Fruit fly (Drosophila melanogaster) whole organism, embryonic: ENCODE results near the gene Sp7.

ENCODE experiments used
- ATbp ChIP-seq: fragments of 200-800 bp; sonication (Bioruptor generic); optimal IDR thresholded peaks from 2 replicates; lab custom pipeline; 2017; ENCODE audit warnings: missing biosample characterization, mild to moderate bottlenecking, missing genetic modification characterization, missing genetic modification reagents
- CG11723 ChIP-seq: fragments of 200-800 bp; sonication (Bioruptor generic); optimal IDR thresholded peaks from 2 replicates; lab custom pipeline; 2017; ENCODE audit warnings: missing biosample characterization, mild to moderate bottlenecking, missing genetic modification characterization
- CG12219 ChIP-seq: fragments of 200-800 bp; sonication (Bioruptor generic); optimal IDR thresholded peaks from 3 replicates; lab custom pipeline; 2018; ENCODE audit warnings: missing biosample characterization, mild to moderate bottlenecking, missing genetic modification characterization
- CG12299 ChIP-seq: fragments of 200-800 bp; sonication (Bioruptor generic); optimal IDR thresholded peaks from 2 replicates; lab custom pipeline; 2018; ENCODE audit warnings: missing biosample characterization, mild to moderate bottlenecking, missing genetic modification characterization
- CG1603 ChIP-seq: fragments of 200-800 bp; sonication (Bioruptor generic); optimal IDR thresholded peaks from 2 replicates; lab custom pipeline; 2019; ENCODE audit warnings: missing biosample characterization, mild to moderate bottlenecking, missing genetic modification characterization, moderate library complexity
- CG16779 ChIP-seq: fragments of 200-800 bp; sonication (Bioruptor generic); IDR thresholded peaks from 2 replicates; pipeline ENCODE4 v1.3.6; 2022; ENCODE audit warnings: missing biosample characterization, missing genetic modification characterization
- CG17328 ChIP-seq: fragments of 200-800 bp; sonication (Bioruptor generic); IDR thresholded peaks from 2 replicates; pipeline ENCODE4 v1.3.6; 2022; ENCODE audit warnings: missing biosample characterization, missing genetic modification characterization
- CG17568 ChIP-seq: fragments of 200-800 bp; sonication (Bioruptor generic); optimal IDR thresholded peaks from 2 replicates; lab custom pipeline; 2018; ENCODE audit warnings: missing biosample characterization, mild to moderate bottlenecking, missing genetic modification characterization, moderate library complexity
- CG2875 ChIP-seq: fragments of 200-800 bp; sonication (Bioruptor generic); optimal IDR thresholded peaks from 2 replicates; lab custom pipeline; 2017; ENCODE audit warnings: missing biosample characterization, mild to moderate bottlenecking, missing genetic modification characterization, missing genetic modification reagents
- CG4424 ChIP-seq: fragments of 200-800 bp; sonication (Bioruptor generic); optimal IDR thresholded peaks from 3 replicates; lab custom pipeline; 2016; ENCODE audit warnings: missing biosample characterization, missing genetic modification characterization
- CG6254 ChIP-seq: fragments of 200-800 bp; sonication (Bioruptor generic); optimal IDR thresholded peaks from 3 replicates; lab custom pipeline; 2017; ENCODE audit warnings: mild to moderate bottlenecking, missing biosample characterization, missing genetic modification reagents, missing genetic modification characterization
- CG6854 ChIP-seq: fragments of 200-800 bp; sonication (Bioruptor generic); optimal IDR thresholded peaks from 3 replicates; lab custom pipeline; 2017; ENCODE audit warnings: missing biosample characterization, mild to moderate bottlenecking, missing genetic modification characterization
- CG7271 ChIP-seq: fragments of 200-800 bp; sonication (Bioruptor generic); optimal IDR thresholded peaks from 2 replicates; lab custom pipeline; 2018; ENCODE audit warnings: missing biosample characterization, mild to moderate bottlenecking, missing genetic modification characterization, moderate library complexity
- CG7556 ChIP-seq: fragments of 200-800 bp; sonication (Bioruptor generic); optimal IDR thresholded peaks from 2 replicates; lab custom pipeline; 2017; ENCODE audit warnings: missing biosample characterization, mild to moderate bottlenecking, missing genetic modification characterization
- CG8359 ChIP-seq: fragments of 200-800 bp; sonication (Bioruptor generic); optimal IDR thresholded peaks from 2 replicates; lab custom pipeline; 2017; ENCODE audit warnings: missing biosample characterization, mild to moderate bottlenecking, missing genetic modification characterization, borderline replicate concordance
- CG9437 ChIP-seq: fragments of 200-800 bp; sonication (Bioruptor generic); optimal IDR thresholded peaks from 2 replicates; lab custom pipeline; 2018; ENCODE audit warnings: missing biosample characterization, mild to moderate bottlenecking, missing genetic modification characterization
- CG9797 ChIP-seq: fragments of 200-800 bp; sonication (Bioruptor generic); optimal IDR thresholded peaks from 3 replicates; lab custom pipeline; 2018; ENCODE audit warnings: missing biosample characterization, mild to moderate bottlenecking, missing genetic modification characterization
- CTCF ChIP-seq: fragments of 200-800 bp; sonication (Bioruptor generic); optimal IDR thresholded peaks from 2 replicates; lab custom pipeline; 2017; ENCODE audit warnings: missing biosample characterization, mild to moderate bottlenecking, missing genetic modification characterization, moderate library complexity
- D19A ChIP-seq: fragments of 200-800 bp; optimal IDR thresholded peaks from 3 replicates; lab custom pipeline; 2019; ENCODE audit warnings: missing biosample characterization, mild to moderate bottlenecking, missing genetic modification characterization, moderate library complexity
- Drgx ChIP-seq: fragments of 200-800 bp; sonication (Bioruptor generic); IDR thresholded peaks from 2 replicates; pipeline ENCODE4 v1.3.6; 2022; ENCODE audit warnings: missing biosample characterization, missing genetic modification characterization
- Jarid2 ChIP-seq: fragments of 200-800 bp; sonication (Bioruptor generic); optimal IDR thresholded peaks from 3 replicates; lab custom pipeline; 2017; ENCODE audit warnings: mild to moderate bottlenecking, missing biosample characterization, missing genetic modification reagents, missing genetic modification characterization
- Lhr ChIP-seq: fragments of 200-800 bp; sonication (Bioruptor generic); optimal IDR thresholded peaks from 3 replicates; lab custom pipeline; 2017; ENCODE audit warnings: mild to moderate bottlenecking, missing biosample characterization, missing genetic modification reagents, missing genetic modification characterization
- MTF-1 ChIP-seq: fragments of 200-800 bp; sonication (Bioruptor generic); optimal IDR thresholded peaks from 2 replicates; lab custom pipeline; 2018; ENCODE audit warnings: missing biosample characterization, mild to moderate bottlenecking, missing genetic modification characterization, borderline replicate concordance
- Meics ChIP-seq: fragments of 200-800 bp; sonication (Bioruptor generic); optimal IDR thresholded peaks from 2 replicates; lab custom pipeline; 2017; ENCODE audit warnings: missing biosample characterization, mild to moderate bottlenecking, missing genetic modification characterization
- Mes4 ChIP-seq: fragments of 200-800 bp; sonication (Bioruptor generic); optimal IDR thresholded peaks from 2 replicates; lab custom pipeline; 2016; ENCODE audit warnings: missing biosample characterization, missing genetic modification characterization
- Nf-YA ChIP-seq: fragments of 200-800 bp; sonication (Bioruptor generic); IDR thresholded peaks from 2 replicates; pipeline ENCODE4 v1.3.6; 2022; ENCODE audit warnings: missing biosample characterization, missing genetic modification characterization
- Rx ChIP-seq: fragments of 200-800 bp; sonication (Bioruptor generic); IDR thresholded peaks from 2 replicates; pipeline ENCODE4 v1.3.6; 2022; ENCODE audit warnings: missing biosample characterization, missing genetic modification characterization
- Sox102F ChIP-seq: fragments of 200-800 bp; sonication (Bioruptor generic); optimal IDR thresholded peaks from 2 replicates; lab custom pipeline; 2018; ENCODE audit warnings: missing biosample characterization, mild to moderate bottlenecking, missing genetic modification characterization, moderate library complexity
- Spps ChIP-seq: fragments of 200-800 bp; sonication (Bioruptor generic); optimal IDR thresholded peaks from 2 replicates; lab custom pipeline; 2018; ENCODE audit warnings: missing biosample characterization, mild to moderate bottlenecking, missing genetic modification characterization
- ab ChIP-seq: fragments of 200-800 bp; sonication (Bioruptor generic); optimal IDR thresholded peaks from 2 replicates; lab custom pipeline; 2016; ENCODE audit warnings: missing biosample characterization, missing genetic modification characterization
- caup ChIP-seq: fragments of 200-800 bp; sonication (Bioruptor generic); optimal IDR thresholded peaks from 3 replicates; lab custom pipeline; 2017; ENCODE audit warnings: missing biosample characterization, mild to moderate bottlenecking, missing genetic modification characterization, moderate library complexity; ENCODE audit not compliant: severe bottlenecking
- chinmo ChIP-seq: fragments of 200-800 bp; sonication (Bioruptor generic); IDR thresholded peaks from 4 replicates; pipeline ENCODE4 v1.3.6; 2022; ENCODE audit warnings: missing biosample characterization, missing genetic modification characterization; ENCODE audit not compliant: partially characterized antibody
- ci ChIP-seq: fragments of 200-800 bp; sonication (Bioruptor generic); IDR thresholded peaks from 3 replicates; pipeline ENCODE4 v1.3.6; 2022; ENCODE audit warnings: missing biosample characterization, missing genetic modification characterization
- crol ChIP-seq: fragments of 200-800 bp; sonication (Bioruptor generic); IDR thresholded peaks from 2 replicates; pipeline ENCODE4 v1.3.6; 2022; ENCODE audit warnings: missing biosample characterization, missing genetic modification characterization
- dmrt99B ChIP-seq: fragments of 200-800 bp; sonication (Bioruptor generic); optimal IDR thresholded peaks from 2 replicates; lab custom pipeline; 2018; ENCODE audit warnings: missing biosample characterization, mild to moderate bottlenecking, missing genetic modification characterization, moderate library complexity
- eve ChIP-seq, 2 experiments: fragments of >200 bp; optimal IDR thresholded peaks; 2 replicates each; lab custom pipeline; 2017; ENCODE audit warnings: missing biosample characterization in 2 of 2, missing genetic modification characterization in 2 of 2
- fd64A ChIP-seq: fragments of 200-800 bp; sonication (Bioruptor generic); optimal IDR thresholded peaks from 3 replicates; lab custom pipeline; 2018; ENCODE audit warnings: missing biosample characterization, mild to moderate bottlenecking, missing genetic modification characterization
- fd96Cb ChIP-seq: fragments of 200-800 bp; sonication (Bioruptor generic); optimal IDR thresholded peaks from 2 replicates; lab custom pipeline; 2018; ENCODE audit warnings: missing biosample characterization, mild to moderate bottlenecking, missing genetic modification characterization, moderate library complexity
- gce ChIP-seq: fragments of 200-800 bp; sonication (Bioruptor generic); IDR thresholded peaks from 3 replicates; pipeline ENCODE4 v1.3.6; 2022; ENCODE audit warnings: missing biosample characterization, missing genetic modification characterization
- kay ChIP-seq: fragments of 200-800 bp; sonication (Bioruptor generic); optimal IDR thresholded peaks from 2 replicates; lab custom pipeline; 2016; ENCODE audit warnings: missing biosample characterization, missing genetic modification characterization
- mirr ChIP-seq: fragments of 200-800 bp; sonication (Bioruptor generic); optimal IDR thresholded peaks from 3 replicates; lab custom pipeline; 2018; ENCODE audit warnings: missing biosample characterization, mild to moderate bottlenecking, missing genetic modification characterization
- pb ChIP-seq: fragments of 200-800 bp; sonication (Bioruptor generic); optimal IDR thresholded peaks from 3 replicates; lab custom pipeline; 2016; ENCODE audit warnings: missing biosample characterization, missing genetic modification characterization
- pita ChIP-seq: fragments of 200-800 bp; sonication (Bioruptor generic); optimal IDR thresholded peaks from 2 replicates; lab custom pipeline; 2017; ENCODE audit warnings: missing biosample characterization, mild to moderate bottlenecking, missing genetic modification characterization
- sens ChIP-seq: fragments of 200-800 bp; sonication (Bioruptor generic); peaks from one replicate; lab custom pipeline; 2016; ENCODE audit warnings: missing biosample characterization, missing genetic modification characterization
- slbo ChIP-seq: fragments of 200-800 bp; sonication (Bioruptor generic); IDR thresholded peaks from 2 replicates; pipeline ENCODE4 v1.3.6; 2022; ENCODE audit warnings: missing biosample characterization, missing genetic modification characterization
- stc ChIP-seq: fragments of 200-800 bp; sonication (Bioruptor generic); IDR thresholded peaks from 2 replicates; pipeline ENCODE4 v1.3.6; 2022; ENCODE audit warnings: missing biosample characterization, missing genetic modification characterization
- tap ChIP-seq: fragments of 200-800 bp; optimal IDR thresholded peaks from 3 replicates; lab custom pipeline; 2019; ENCODE audit warnings: missing biosample characterization, mild to moderate bottlenecking, missing genetic modification characterization, moderate library complexity
- usp ChIP-seq: fragments of >200 bp; optimal IDR thresholded peaks from 2 replicates; lab custom pipeline; 2017; ENCODE audit warnings: missing biosample characterization, missing genetic modification characterization
- wek ChIP-seq: fragments of 200-800 bp; sonication (Bioruptor generic); optimal IDR thresholded peaks from 3 replicates; lab custom pipeline; 2018; ENCODE audit warnings: missing biosample characterization, mild to moderate bottlenecking, missing genetic modification characterization, moderate library complexity
- zfh1 ChIP-seq: fragments of 200-800 bp; sonication (Bioruptor generic); IDR thresholded peaks from 3 replicates; pipeline ENCODE4 v1.3.6; 2022; ENCODE audit warnings: missing biosample characterization, missing genetic modification characterization

Gene Sp7

DNA sequence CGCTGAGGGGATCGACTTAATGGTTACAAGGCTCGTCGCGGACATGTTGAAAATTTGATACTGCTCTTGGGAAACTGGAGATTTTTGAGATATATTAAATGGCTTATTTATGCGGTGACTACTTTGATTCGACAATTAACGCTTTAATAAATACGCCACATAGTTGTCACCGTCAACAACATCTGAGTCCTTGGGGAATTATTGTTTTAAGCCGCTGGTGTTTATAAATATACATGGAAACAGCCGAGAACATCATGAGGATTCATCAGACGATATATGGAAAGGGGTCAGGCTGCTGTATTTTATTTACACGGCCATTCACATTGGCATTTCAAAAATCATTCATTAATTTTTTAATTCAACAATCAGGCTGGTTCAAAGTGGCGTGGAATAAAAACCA lies 12.1 kb downstream of the Sp7 start, which contains the start of gene CG11286:
CG11286 (minus strand) TSS at position 101 of the 400 bp plus-strand sequence.
- TF ChIP-seq D19A (no peak), CG7556 (GFP tag; lab: Kevin White, UChicago) (no peak), pb (GFP tag; lab: Kevin White, UChicago) (no peak), ATbp (no peak), ci (GFP tag; lab: Robert Waterston, UW) (no peak), CG12299 (no peak), CG4424 (GFP tag; lab: Kevin White, UChicago) (no peak), zfh1 (no peak), CG16779 (no peak), CG9797 (no peak), Nf-YA (GFP tag; lab: Robert Waterston, UW) (no peak), usp (GFP tag; lab: Kevin White, UChicago) (no peak)

DNA sequence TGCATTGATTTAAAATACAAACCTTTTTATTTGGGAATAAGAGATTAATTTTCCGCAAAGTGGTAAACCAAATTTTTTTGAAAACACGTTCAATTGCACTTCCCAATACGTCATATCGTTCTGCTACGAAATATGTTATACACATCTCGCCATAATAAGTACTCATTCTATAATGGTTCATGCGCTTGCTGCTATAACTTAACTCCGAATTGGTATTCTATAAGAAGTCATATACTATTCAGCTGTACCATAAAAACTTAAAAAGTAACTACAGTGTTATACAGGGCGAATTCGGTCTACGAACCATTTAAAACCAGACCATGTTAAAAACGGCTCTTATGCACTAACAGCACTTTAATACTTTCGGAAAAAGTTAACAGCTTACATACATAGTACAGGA lies 20.0 kb downstream of the Sp7 start:
- TF ChIP-seq MTF-1 = peak; percentile 78
- peak; percentile 59 for TF ChIP-seq sens (GFP tag; lab: Kevin White, UChicago)
- peak; percentile 44 for TF ChIP-seq Drgx
- peak in 1 of 2 experiments; percentile 55 for TF ChIP-seq eve (GFP tag; optimal IDR thresholded peaks at IDR 0.05; lab: Kevin White, UChicago)
- TF ChIP-seq CG17568 = peak; percentile 12
- no peak for TF ChIP-seq slbo
- TF ChIP-seq kay (GFP tag; lab: Kevin White, UChicago) = no peak
- peak; percentile 39 for TF ChIP-seq Lhr (GFP tag; lab: Kevin White, UChicago)
- TF ChIP-seq CG12219 (GFP tag; lab: Kevin White, UChicago) = peak; percentile 45
- peak; percentile 13 for TF ChIP-seq fd96Cb (tag; lab: Kevin White, UChicago)
- TF ChIP-seq stc (GFP tag; lab: Robert Waterston, UW) = 0 out of 2 replicates have a peak, but pooled peaks have one; percentile 35
- peak; percentile 29 for TF ChIP-seq CG6854 (GFP tag; lab: Kevin White, UChicago)
- TF ChIP-seq fd64A (GFP tag; lab: Kevin White, UChicago) = peak; percentile 34
- peak; percentile 20 for TF ChIP-seq Meics (GFP tag; lab: Kevin White, UChicago)
- TF ChIP-seq CTCF (GFP tag; lab: Kevin White, UChicago) = peak; percentile 74
- TF ChIP-seq tap (tag; lab: Kevin White, UChicago) = peak; percentile 19
- no peak for TF ChIP-seq Spps
- peak; percentile 58; the same call in 1 of the 2 replicates for TF ChIP-seq CG17328 (GFP tag; lab: Robert Waterston, UW)
- peak; percentile 43 for TF ChIP-seq CG6254
- peak; percentile 23 for TF ChIP-seq dmrt99B (tag; lab: Kevin White, UChicago)
- TF ChIP-seq CG7271 = peak; percentile 81
- TF ChIP-seq crol (GFP tag; lab: Robert Waterston, UW) = no peak
- peak; percentile 84 for TF ChIP-seq wek
- TF ChIP-seq chinmo = 0 out of 4 replicates have a peak, but pooled peaks have one; percentile 38
- TF ChIP-seq gce (GFP tag; lab: Robert Waterston, UW) = peak; percentile 78; the same call in 2 of the 3 replicates
- TF ChIP-seq Jarid2 = peak; percentile 10
- TF ChIP-seq CG11723 (GFP tag; lab: Kevin White, UChicago) = no peak
- TF ChIP-seq mirr (GFP tag; lab: Kevin White, UChicago) = no peak
- no peak for TF ChIP-seq Mes4
- peak; percentile 24 for TF ChIP-seq Sox102F
- peak; percentile 85 for TF ChIP-seq CG1603 (tag; lab: Kevin White, UChicago)
- peak; percentile 30 for TF ChIP-seq CG8359 (GFP tag; lab: Kevin White, UChicago)
- TF ChIP-seq caup (GFP tag; lab: Kevin White, UChicago) = no peak
- peak; percentile 84 for TF ChIP-seq ci (GFP tag; lab: Robert Waterston, UW)
- TF ChIP-seq pita = peak; percentile 35
- TF ChIP-seq CG9437 = peak; percentile 78
- peak; percentile 12; the same call in 1 of the 2 replicates for TF ChIP-seq Rx
- peak; percentile 61 for TF ChIP-seq CG2875 (GFP tag; lab: Kevin White, UChicago)
- TF ChIP-seq ab (GFP tag; lab: Kevin White, UChicago) = no peak
